Fruit fly (Drosophila melanogaster): ENCODE measurements around the gene CG43092.
A peak's percentile ranks its signal among the peaks of the same experiment; 100 is the strongest.

CG43092 gene

dm6 chr3R:22724149-22724973 is 45.1 kb downstream of the CG43092 start, which contains the start of gene Irp-1A (continued):
- TF ChIP-seq D19A (tag; optimal IDR thresholded peaks at IDR 0.05) (peak; percentile 78), org-1 (GFP tag; optimal IDR thresholded peaks at IDR 0.05) (no peak), jing (GFP tag; optimal IDR thresholded peaks at IDR 0.05) (no peak), sna (GFP tag; IDR thresholded peaks at IDR 0.05; ENCODE audit: partially characterized antibody) (peak; percentile 78), CG7357 (GFP tag; IDR thresholded peaks at IDR 0.05) (no peak), CG15514 (GFP tag; optimal IDR thresholded peaks at IDR 0.05) (peak; percentile 78), Hr51 (GFP tag; optimal IDR thresholded peaks at IDR 0.05) (peak; percentile 28 to 87), CG9876 (GFP tag; optimal IDR thresholded peaks at IDR 0.05) (no peak), HmgD (GFP tag; optimal IDR thresholded peaks at IDR 0.05) (no peak), amos (GFP tag; IDR thresholded peaks at IDR 0.05; ENCODE audit: partially characterized antibody) (peak; percentile 85), crc (GFP tag; optimal IDR thresholded peaks at IDR 0.05) (no peak), Dad (GFP tag; optimal IDR thresholded peaks at IDR 0.05) (no peak), CG12659 (GFP tag; optimal IDR thresholded peaks at IDR 0.05) (peak; percentile 88), btn (GFP tag; optimal IDR thresholded peaks at IDR 0.05) (no peak), Oli (tag; optimal IDR thresholded peaks at IDR 0.05) (peak; percentile 58), sim (GFP tag; IDR thresholded peaks at IDR 0.05) (peak; percentile 8; the same call in 1 of the 2 replicates), ind (GFP tag; optimal IDR thresholded peaks at IDR 0.05) (peak; percentile 58), HHEX (GFP tag; optimal IDR thresholded peaks at IDR 0.05) (peak; percentile 60), Bgb (GFP tag; IDR thresholded peaks at IDR 0.05; ENCODE audit: partially characterized antibody) (peak; percentile 86), sisA (GFP tag; IDR thresholded peaks at IDR 0.05) (peak; percentile 24; the same call in 1 of the 2 replicates), CG10321 (GFP tag; IDR thresholded peaks at IDR 0.05) (peak; percentile 27; the same call in 1 of the 2 replicates), Lim3 (GFP tag; IDR thresholded peaks at IDR 0.05) (no peak), CG14441 (GFP tag; IDR thresholded peaks at IDR 0.05) (peak; percentile 64), Nf-YC (tag; optimal IDR thresholded peaks at IDR 0.05) (peak; percentile 63), Dp (GFP tag; optimal IDR thresholded peaks at IDR 0.05) (peak; percentile 37), CG1529 (GFP tag; optimal IDR thresholded peaks at IDR 0.05) (peak; percentile 9), abd-A (tag; optimal IDR thresholded peaks at IDR 0.05) (no peak), Eip74EF (GFP tag; optimal IDR thresholded peaks at IDR 0.05) (peak in 1 of 2 experiments; percentile 73), CG11247 (GFP tag; IDR thresholded peaks at IDR 0.05) (peak; percentile 73), Oaz (GFP tag; IDR thresholded peaks at IDR 0.05) (peak; percentile 57), CG17829 (tag; optimal IDR thresholded peaks at IDR 0.05) (peak; percentile 81), Abd-B (GFP tag; optimal IDR thresholded peaks at IDR 0.05) (peak; percentile 37), Max (GFP tag; optimal IDR thresholded peaks at IDR 0.05) (peak; percentile 56), gsb-n (tag; optimal IDR thresholded peaks at IDR 0.05) (peak; percentile 79), sqz (GFP tag; optimal IDR thresholded peaks at IDR 0.05) (peak; percentile 17), BEAF-32 (GFP tag; optimal IDR thresholded peaks at IDR 0.05) (peak; percentile 83), Scr (GFP tag; IDR thresholded peaks at IDR 0.05; ENCODE audit: partially characterized antibody) (peak; percentile 90), eve (GFP tag; optimal IDR thresholded peaks at IDR 0.05) (no peak), CG12236 (GFP tag; optimal IDR thresholded peaks at IDR 0.05) (no peak), ci (GFP tag; IDR thresholded peaks at IDR 0.05) (peak; percentile 82), CG10979 (tag; optimal IDR thresholded peaks at IDR 0.05) (peak; percentile 80), Xrp1 (GFP tag; IDR thresholded peaks at IDR 0.05) (peak; percentile 76), wor (GFP tag; IDR thresholded peaks at IDR 0.05) (peak; percentile 48), CG3838 (GFP tag; optimal IDR thresholded peaks at IDR 0.05) (no peak), fu2 (GFP tag; optimal IDR thresholded peaks at IDR 0.05) (no peak), pho (GFP tag; optimal IDR thresholded peaks at IDR 0.05) (peak; percentile 52), Dref (GFP tag; IDR thresholded peaks at IDR 0.05) (peak; percentile 81), br (optimal IDR thresholded peaks at IDR 0.05) (no peak), Usf (GFP tag; optimal IDR thresholded peaks at IDR 0.05) (peak; percentile 13)

Data from whole organism, embryonic.